Worm (Caenorhabditis elegans) whole organism, L4/young adult: ENCODE results near the gene gly-13.

Source experiments
- W03F9.2 ChIP-seq: fragments of 150-350 bp; optimal IDR thresholded peaks from 2 replicates; lab custom pipeline; 2014; ENCODE audit warnings: missing biosample characterization, missing genetic modification characterization
- dao-5 ChIP-seq: sonication (generic microtip); optimal IDR thresholded peaks from 2 replicates; lab custom pipeline; 2016; ENCODE audit warnings: missing genotype, missing genetic modification characterization, moderate library complexity, missing compliant biosample characterization

- no peak for TF ChIP-seq dao-5 (tag; lab: Kevin White, UChicago)
- no peak for TF ChIP-seq W03F9.2 (tag; lab: Kevin White, UChicago)
These were observed 39.8 kb upstream of the gly-13 start for ce11 chrX:9336227-9336626.
